Fruit fly (Drosophila melanogaster) whole organism, embryonic: Measurements from ENCODE around the gene Fdx1.

Experiments
- CG10431 ChIP-seq: fragments of 200-800 bp; sonication (Bioruptor generic); optimal IDR thresholded peaks from 3 replicates; lab custom pipeline; 2018; ENCODE audit warnings: missing biosample characterization, mild to moderate bottlenecking, missing genetic modification characterization
- CG11456 ChIP-seq: fragments of 200-800 bp; sonication (Bioruptor generic); IDR thresholded peaks from 3 replicates; pipeline ENCODE4 v1.3.6; 2022; ENCODE audit warnings: missing biosample characterization, missing genetic modification characterization
- CG11504 ChIP-seq: fragments of 200-800 bp; sonication (Bioruptor generic); optimal IDR thresholded peaks from 3 replicates; lab custom pipeline; 2019; ENCODE audit warnings: missing biosample characterization, mild to moderate bottlenecking, missing genetic modification characterization, moderate library complexity
- CG13296 ChIP-seq: fragments of 200-800 bp; sonication (Bioruptor generic); optimal IDR thresholded peaks from 3 replicates; lab custom pipeline; 2018; ENCODE audit warnings: missing biosample characterization, mild to moderate bottlenecking, missing genetic modification characterization
- CG14710 ChIP-seq: fragments of 200-800 bp; sonication (Bioruptor generic); optimal IDR thresholded peaks from 3 replicates; lab custom pipeline; 2019; ENCODE audit warnings: missing biosample characterization, mild to moderate bottlenecking, missing genetic modification characterization, moderate library complexity
- CG1602 ChIP-seq: fragments of 200-800 bp; sonication (Bioruptor generic); optimal IDR thresholded peaks from 3 replicates; lab custom pipeline; 2016; ENCODE audit warnings: missing biosample characterization, missing genetic modification characterization
- CG2116 ChIP-seq: fragments of 200-800 bp; sonication (Bioruptor generic); optimal IDR thresholded peaks from 3 replicates; lab custom pipeline; 2018; ENCODE audit warnings: missing biosample characterization, mild to moderate bottlenecking, missing genetic modification characterization
- CG2889 ChIP-seq: fragments of 200-800 bp; sonication (Bioruptor generic); IDR thresholded peaks from 3 replicates; pipeline ENCODE4 v1.3.6; 2022; ENCODE audit warnings: missing biosample characterization, missing genetic modification characterization
- CG30403 ChIP-seq: fragments of 200-800 bp; sonication (Bioruptor generic); optimal IDR thresholded peaks from 3 replicates; lab custom pipeline; 2016; ENCODE audit warnings: missing biosample characterization, missing genetic modification characterization
- CG32532 ChIP-seq: fragments of 200-800 bp; sonication (Bioruptor generic); IDR thresholded peaks from 2 replicates; pipeline ENCODE4 v1.3.6; 2022; ENCODE audit warnings: missing biosample characterization, missing genetic modification characterization
- CG34224 ChIP-seq: fragments of 200-800 bp; sonication (Bioruptor generic); IDR thresholded peaks from 3 replicates; pipeline ENCODE4 v1.3.6; 2022; ENCODE audit warnings: missing biosample characterization, missing genetic modification characterization; ENCODE audit not compliant: partially characterized antibody
- CG34376 ChIP-seq: fragments of 200-800 bp; sonication (Bioruptor generic); optimal IDR thresholded peaks from 2 replicates; lab custom pipeline; 2018; ENCODE audit warnings: missing biosample characterization, mild to moderate bottlenecking, missing genetic modification characterization
- CG3847 ChIP-seq: fragments of 200-800 bp; sonication (Bioruptor generic); IDR thresholded peaks from 2 replicates; pipeline ENCODE4 v1.3.6; 2022; ENCODE audit warnings: missing biosample characterization, missing genetic modification characterization
- CG4328 ChIP-seq: fragments of 200-800 bp; sonication (Bioruptor generic); optimal IDR thresholded peaks from 3 replicates; lab custom pipeline; 2017; ENCODE audit warnings: missing biosample characterization, missing genetic modification reagents, missing genetic modification characterization
- CG5953 ChIP-seq: fragments of 200-800 bp; sonication (Bioruptor generic); IDR thresholded peaks from 2 replicates; pipeline ENCODE4 v1.3.6; 2022; ENCODE audit warnings: missing biosample characterization, missing genetic modification characterization
- CG6272 ChIP-seq: fragments of 200-800 bp; sonication (Bioruptor generic); IDR thresholded peaks from 2 replicates; pipeline ENCODE4 v1.3.6; 2022; ENCODE audit warnings: missing biosample characterization, missing genetic modification characterization
- CG6791 ChIP-seq: fragments of 200-800 bp; sonication (Bioruptor generic); IDR thresholded peaks from 3 replicates; pipeline ENCODE4 v1.3.6; 2022; ENCODE audit warnings: missing biosample characterization, missing genetic modification characterization; ENCODE audit not compliant: partially characterized antibody
- CG9437 ChIP-seq: fragments of 200-800 bp; sonication (Bioruptor generic); optimal IDR thresholded peaks from 2 replicates; lab custom pipeline; 2018; ENCODE audit warnings: missing biosample characterization, mild to moderate bottlenecking, missing genetic modification characterization
- CG9727 ChIP-seq: fragments of 200-800 bp; sonication (Bioruptor generic); optimal IDR thresholded peaks from 3 replicates; lab custom pipeline; 2017; ENCODE audit warnings: missing biosample characterization, mild to moderate bottlenecking, missing genetic modification characterization
- CTCF ChIP-seq: fragments of 200-800 bp; sonication (Bioruptor generic); optimal IDR thresholded peaks from 2 replicates; lab custom pipeline; 2017; ENCODE audit warnings: missing biosample characterization, mild to moderate bottlenecking, missing genetic modification characterization, moderate library complexity
- Dbx ChIP-seq: fragments of 200-800 bp; sonication (Bioruptor generic); IDR thresholded peaks from 3 replicates; pipeline ENCODE4 v1.3.6; 2022; ENCODE audit warnings: missing biosample characterization, missing genetic modification characterization
- Dek ChIP-seq: fragments of 200-800 bp; sonication (Bioruptor generic); optimal IDR thresholded peaks from 3 replicates; lab custom pipeline; 2019; ENCODE audit warnings: missing biosample characterization, mild to moderate bottlenecking, missing genetic modification characterization, moderate library complexity
- E2f1 ChIP-seq: fragments of 200-800 bp; sonication (Bioruptor generic); IDR thresholded peaks from 2 replicates; pipeline ENCODE4 v1.3.6; 2022; ENCODE audit warnings: missing biosample characterization, missing genetic modification characterization
- Elba2 ChIP-seq: fragments of 200-800 bp; sonication (Bioruptor generic); optimal IDR thresholded peaks from 3 replicates; lab custom pipeline; 2016; ENCODE audit warnings: missing biosample characterization, missing genetic modification characterization
- Ets65A ChIP-seq: fragments of 200-800 bp; sonication (Bioruptor generic); peaks from one replicate; lab custom pipeline; 2016; ENCODE audit warnings: missing biosample characterization, missing genetic modification characterization
- HLH54F ChIP-seq: fragments of 200-800 bp; sonication (Bioruptor generic); optimal IDR thresholded peaks from 3 replicates; lab custom pipeline; 2016; ENCODE audit warnings: missing biosample characterization, missing genetic modification characterization
- HLHmδ ChIP-seq: fragments of 200-800 bp; sonication (Bioruptor generic); optimal IDR thresholded peaks from 2 replicates; lab custom pipeline; 2018; ENCODE audit warnings: missing biosample characterization, mild to moderate bottlenecking, missing genetic modification characterization, moderate library complexity
- Hr3 ChIP-seq: fragments of 200-800 bp; sonication (Bioruptor generic); optimal IDR thresholded peaks from 3 replicates; lab custom pipeline; 2016; ENCODE audit warnings: missing biosample characterization, missing genetic modification characterization
- Mad ChIP-seq: fragments of 200-800 bp; sonication (Bioruptor generic); optimal IDR thresholded peaks from 2 replicates; lab custom pipeline; 2016; ENCODE audit warnings: missing biosample characterization, missing genetic modification characterization
- Max ChIP-seq: fragments of 200-800 bp; sonication (Bioruptor generic); optimal IDR thresholded peaks from 2 replicates; lab custom pipeline; 2016; ENCODE audit warnings: missing biosample characterization, mild to moderate bottlenecking, missing genetic modification characterization
- Rfx ChIP-seq: fragments of 200-800 bp; sonication (Bioruptor generic); IDR thresholded peaks from 2 replicates; pipeline ENCODE4 v1.3.6; 2022; ENCODE audit warnings: missing biosample characterization, missing genetic modification characterization
- Stat92E ChIP-seq, 3 experiments: fragments of >200 bp in 2 of 3; fragments of 200-800 bp in 1 of 3; sonication (Bioruptor generic) in 1 of 3; optimal IDR thresholded peaks; 2 replicates each; lab custom pipeline; 2017 to 2019; ENCODE audit warnings: missing biosample characterization in 3 of 3, missing genetic modification characterization in 3 of 3, mild to moderate bottlenecking in 1 of 3, moderate library complexity in 1 of 3
- Tbp ChIP-seq: fragments of >200 bp; optimal IDR thresholded peaks from 2 replicates; lab custom pipeline; 2018; ENCODE audit warnings: missing biosample characterization, missing genetic modification characterization
- ab ChIP-seq: fragments of 200-800 bp; sonication (Bioruptor generic); optimal IDR thresholded peaks from 2 replicates; lab custom pipeline; 2016; ENCODE audit warnings: missing biosample characterization, missing genetic modification characterization
- ap ChIP-seq: fragments of 200-800 bp; sonication (Bioruptor generic); IDR thresholded peaks from 2 replicates; pipeline ENCODE4 v1.3.6; 2022; ENCODE audit warnings: missing biosample characterization, missing genetic modification characterization
- crc ChIP-seq: fragments of 200-800 bp; sonication (Bioruptor generic); optimal IDR thresholded peaks from 2 replicates; lab custom pipeline; 2016; ENCODE audit warnings: missing biosample characterization, missing genetic modification characterization
- gcm2 ChIP-seq: fragments of 200-800 bp; sonication (Bioruptor generic); optimal IDR thresholded peaks from 2 replicates; lab custom pipeline; 2016; ENCODE audit warnings: missing biosample characterization, missing genetic modification characterization
- ham ChIP-seq: fragments of 200-800 bp; sonication (Bioruptor generic); IDR thresholded peaks from 2 replicates; pipeline ENCODE4 v1.3.6; 2022; ENCODE audit warnings: missing biosample characterization, missing genetic modification characterization
- her ChIP-seq: fragments of 200-800 bp; sonication (Bioruptor generic); optimal IDR thresholded peaks from 2 replicates; lab custom pipeline; 2016; ENCODE audit warnings: missing biosample characterization, missing genetic modification characterization
- lab ChIP-seq: fragments of 200-800 bp; sonication (Bioruptor generic); optimal IDR thresholded peaks from 3 replicates; lab custom pipeline; 2017; ENCODE audit warnings: missing biosample characterization, missing genetic modification characterization, mild to moderate bottlenecking, moderate library complexity, missing genetic modification reagents
- lmd ChIP-seq: fragments of 200-800 bp; sonication (Bioruptor generic); IDR thresholded peaks from 2 replicates; pipeline ENCODE4 v1.3.6; 2022; ENCODE audit warnings: missing biosample characterization, missing genetic modification characterization
- lola ChIP-seq, 3 experiments: fragments of >200 bp in 2 of 3; fragments of 200-800 bp in 1 of 3; sonication (Bioruptor generic) in 1 of 3; optimal IDR thresholded peaks; 2 replicates each; lab custom pipeline; 2017 to 2019; ENCODE audit warnings: missing biosample characterization in 3 of 3, missing genetic modification characterization in 3 of 3, mild to moderate bottlenecking in 1 of 3, moderate library complexity in 1 of 3
- nerfin-1 ChIP-seq: fragments of 200-800 bp; sonication (Bioruptor generic); optimal IDR thresholded peaks from 3 replicates; lab custom pipeline; 2019; ENCODE audit warnings: missing biosample characterization, mild to moderate bottlenecking, missing genetic modification characterization, moderate library complexity
- oc ChIP-seq: fragments of 200-800 bp; sonication (Bioruptor generic); optimal IDR thresholded peaks from 2 replicates; lab custom pipeline; 2018; ENCODE audit warnings: missing biosample characterization, mild to moderate bottlenecking, missing genetic modification characterization, moderate library complexity
- prd ChIP-seq, 3 experiments: fragments of >200 bp in 2 of 3; fragments of 200-800 bp in 1 of 3; sonication (Bioruptor generic) in 1 of 3; optimal IDR thresholded peaks in 2 of 3; IDR thresholded peaks in 1 of 3; 2 replicates in 2 of 3; 3 replicates in 1 of 3; pipeline versions ENCODE4 v1.3.6 to Lab custom; 2017 to 2022; ENCODE audit warnings: missing biosample characterization in 1 of 3, missing genetic modification characterization in 1 of 3
- psq ChIP-seq: fragments of 200-800 bp; sonication (Bioruptor generic); optimal IDR thresholded peaks from 2 replicates; lab custom pipeline; 2017; ENCODE audit warnings: missing biosample characterization, missing genetic modification characterization
- scrt ChIP-seq: fragments of 200-800 bp; sonication (Bioruptor generic); optimal IDR thresholded peaks from 2 replicates; lab custom pipeline; 2018; ENCODE audit warnings: missing biosample characterization, mild to moderate bottlenecking, missing genetic modification characterization, moderate library complexity
- seq ChIP-seq: fragments of 200-800 bp; sonication (Bioruptor generic); IDR thresholded peaks from 2 replicates; pipeline ENCODE4 v1.3.6; 2022; ENCODE audit warnings: missing biosample characterization, missing genetic modification characterization
- shn ChIP-seq: fragments of 200-800 bp; sonication (Bioruptor generic); optimal IDR thresholded peaks from 3 replicates; lab custom pipeline; 2016; ENCODE audit warnings: missing biosample characterization, missing genetic modification characterization
- zfh1 ChIP-seq: fragments of 200-800 bp; sonication (Bioruptor generic); IDR thresholded peaks from 3 replicates; pipeline ENCODE4 v1.3.6; 2022; ENCODE audit warnings: missing biosample characterization, missing genetic modification characterization

Gene Fdx1

DNA sequence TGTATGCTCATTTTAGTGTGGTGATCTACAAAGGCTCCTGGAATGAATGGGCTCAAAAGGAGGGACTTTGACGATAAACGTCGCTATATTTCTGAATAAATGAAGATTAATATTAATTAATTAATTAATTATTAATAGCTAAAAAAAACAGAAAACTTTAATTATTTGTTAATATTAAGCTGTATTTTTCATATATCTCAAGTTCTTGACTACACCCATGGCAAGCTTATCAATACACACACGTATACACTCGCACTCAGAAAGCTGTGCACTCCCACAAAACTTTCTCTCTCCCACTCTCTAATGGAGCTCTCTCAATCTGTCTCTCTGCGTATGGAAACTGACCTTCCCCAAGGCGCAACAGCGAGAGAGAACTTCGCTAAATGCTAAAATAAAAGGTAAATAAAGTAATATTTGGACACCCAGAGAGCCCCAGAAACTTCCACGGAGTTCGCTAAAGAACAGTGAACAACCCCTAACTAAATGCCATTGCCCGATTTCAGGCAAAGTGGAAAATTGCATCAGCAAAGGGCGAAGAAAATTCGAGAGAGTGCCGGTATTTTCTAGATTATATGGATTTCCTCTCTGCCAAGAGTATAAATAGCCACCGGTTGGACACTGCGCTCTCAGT lies 2.5 kb upstream of the Fdx1 start (continued):
- TF ChIP-seq Mad (GFP tag; lab: Kevin White, UChicago), result peak; percentile 47
- TF ChIP-seq CG32532 (GFP tag; lab: Robert Waterston, UW), result peak; percentile 84
- no peak for TF ChIP-seq prd (optimal IDR thresholded peaks at IDR 0.05; lab: Kevin White, UChicago)
- peak; percentile 60 for TF ChIP-seq prd (GFP tag; IDR thresholded peaks at IDR 0.05; lab: Robert Waterston, UW)
- TF ChIP-seq CG9727 (GFP tag; lab: Kevin White, UChicago), result peak; percentile 66
- peak; percentile 37 for TF ChIP-seq Hr3
- TF ChIP-seq shn, result no peak
- TF ChIP-seq CG11456, result 0 out of 3 replicates have a peak, but pooled peaks have one; percentile 66
- peak; percentile 67; the same call in 2 of the 3 replicates for TF ChIP-seq Dbx (GFP tag; lab: Robert Waterston, UW)
- peak; percentile 75 for TF ChIP-seq lmd
- peak in 1 of 3 experiments; percentile 36 for TF ChIP-seq Stat92E (GFP tag; optimal IDR thresholded peaks at IDR 0.05; lab: Kevin White, UChicago)
- TF ChIP-seq her, result no peak
- peak; percentile 22 for TF ChIP-seq CG9437 (GFP tag; lab: Kevin White, UChicago)
- peak; percentile 67 for TF ChIP-seq CG30403 (GFP tag; lab: Kevin White, UChicago)
- TF ChIP-seq Dek (tag; lab: Kevin White, UChicago), result peak; percentile 23
- TF ChIP-seq CG2889 (GFP tag; lab: Robert Waterston, UW), result no peak
- peak; percentile 77 for TF ChIP-seq zfh1
- TF ChIP-seq E2f1 (GFP tag; lab: Robert Waterston, UW), result peak; percentile 73
- peak; percentile 86 for TF ChIP-seq Rfx (GFP tag; lab: Robert Waterston, UW)
- TF ChIP-seq ab (GFP tag; lab: Kevin White, UChicago), result no peak
- no peak for TF ChIP-seq CG10431 (GFP tag; lab: Kevin White, UChicago)
- peak; percentile 69 for TF ChIP-seq CG5953
- no peak for TF ChIP-seq Tbp (GFP tag; lab: Kevin White, UChicago)
- peak; percentile 54 for TF ChIP-seq seq (GFP tag; lab: Robert Waterston, UW)
- TF ChIP-seq ap (GFP tag; lab: Robert Waterston, UW), result peak; percentile 41; the same call in 1 of the 2 replicates
- TF ChIP-seq CG34376 (GFP tag; lab: Kevin White, UChicago), result peak; percentile 18
- no peak for TF ChIP-seq Ets65A (GFP tag; lab: Kevin White, UChicago)
- TF ChIP-seq Max (GFP tag; lab: Kevin White, UChicago), result peak; percentile 30
- TF ChIP-seq CG14710 (tag; lab: Kevin White, UChicago), result peak; percentile 60
- TF ChIP-seq oc, result peak; percentile 82
- peak; percentile 79 for TF ChIP-seq CG13296 (GFP tag; lab: Kevin White, UChicago)
- peak; percentile 98 for TF ChIP-seq nerfin-1 (tag; lab: Kevin White, UChicago)
- no peak for TF ChIP-seq HLHmδ
- peak; percentile 9 for TF ChIP-seq psq
- peak; percentile 53; the same call in 1 of the 3 replicates for TF ChIP-seq CG34224
- 0 out of 2 replicates have a peak, but pooled peaks have one; percentile 20 for TF ChIP-seq CG3847
- TF ChIP-seq CG11504 (tag; lab: Kevin White, UChicago), result peak; percentile 74
- peak; percentile 28 for TF ChIP-seq CG1602 (GFP tag; lab: Kevin White, UChicago)
- TF ChIP-seq scrt (GFP tag; lab: Kevin White, UChicago), result peak; percentile 94
- TF ChIP-seq lola (GFP tag; optimal IDR thresholded peaks at IDR 0.05; lab: Kevin White, UChicago), result peak in 1 of 3 experiments; percentile 63
- TF ChIP-seq CG2116, result no peak
- no peak for TF ChIP-seq crc (GFP tag; lab: Kevin White, UChicago)
- no peak for TF ChIP-seq gcm2 (GFP tag; lab: Kevin White, UChicago)
- TF ChIP-seq CG6272, result no peak
- no peak for TF ChIP-seq HLH54F
- no peak for TF ChIP-seq Elba2 (GFP tag; lab: Kevin White, UChicago)
- TF ChIP-seq CG6791 (GFP tag; lab: Robert Waterston, UW), result no peak
- peak; percentile 2 for TF ChIP-seq CTCF (GFP tag; lab: Kevin White, UChicago)
- TF ChIP-seq ham (GFP tag; lab: Robert Waterston, UW), result no peak
- peak; percentile 61 for TF ChIP-seq CG4328 (GFP tag; lab: Kevin White, UChicago)
- peak; percentile 88 for TF ChIP-seq lab
